Fruit fly (Drosophila melanogaster): Measurements from ENCODE around the gene Sec71.

DNA sequence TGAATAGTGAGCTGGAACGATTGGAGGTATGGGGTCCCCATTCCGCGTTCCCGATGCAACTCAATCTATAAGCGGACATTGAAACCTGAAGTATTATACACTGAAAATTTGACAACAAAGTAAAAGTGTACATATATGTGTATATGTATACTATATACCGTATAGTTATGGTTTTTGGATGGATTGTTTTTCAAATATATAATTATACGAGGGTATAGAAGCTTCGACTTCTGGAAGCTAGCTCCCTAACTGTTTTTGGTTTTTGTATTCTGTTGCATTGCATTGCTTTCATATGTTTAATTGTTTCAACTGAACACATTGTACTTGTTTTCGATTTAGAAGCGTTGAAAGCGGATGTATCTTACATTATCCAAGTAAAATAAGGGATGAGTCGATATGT lies 19.8 kb downstream of the Sec71 start, which contains the start of gene CG16888:
- no peak for TF ChIP-seq amos (GFP tag; IDR thresholded peaks at IDR 0.05; ENCODE audit: partially characterized antibody)
- TF ChIP-seq gsb-n (tag; optimal IDR thresholded peaks at IDR 0.05) = no peak
- TF ChIP-seq CG3407 (GFP tag; optimal IDR thresholded peaks at IDR 0.05) = no peak
- no peak for TF ChIP-seq cas (GFP tag; IDR thresholded peaks at IDR 0.05)
- no peak for TF ChIP-seq CG10462 (GFP tag; optimal IDR thresholded peaks at IDR 0.05)
- no peak for TF ChIP-seq CG2116 (GFP tag; optimal IDR thresholded peaks at IDR 0.05)
- TF ChIP-seq CG17568 (GFP tag; optimal IDR thresholded peaks at IDR 0.05) = no peak
- TF ChIP-seq CG16779 (GFP tag; IDR thresholded peaks at IDR 0.05) = no peak
- no peak for TF ChIP-seq CG11504 (tag; optimal IDR thresholded peaks at IDR 0.05)
- no peak for TF ChIP-seq odd (GFP tag; optimal IDR thresholded peaks at IDR 0.05)
- TF ChIP-seq scrt (GFP tag; optimal IDR thresholded peaks at IDR 0.05) = no peak
- TF ChIP-seq CG16813 (GFP tag; IDR thresholded peaks at IDR 0.05; ENCODE audit: partially characterized antibody) = no peak
- TF ChIP-seq ttk (GFP tag; IDR thresholded peaks at IDR 0.05) = no peak
- TF ChIP-seq Abd-B (GFP tag; optimal IDR thresholded peaks at IDR 0.05) = no peak

All from whole organism, embryonic.